Fruit fly (Drosophila melanogaster): ENCODE measurements around the gene CG12985.

DNA sequence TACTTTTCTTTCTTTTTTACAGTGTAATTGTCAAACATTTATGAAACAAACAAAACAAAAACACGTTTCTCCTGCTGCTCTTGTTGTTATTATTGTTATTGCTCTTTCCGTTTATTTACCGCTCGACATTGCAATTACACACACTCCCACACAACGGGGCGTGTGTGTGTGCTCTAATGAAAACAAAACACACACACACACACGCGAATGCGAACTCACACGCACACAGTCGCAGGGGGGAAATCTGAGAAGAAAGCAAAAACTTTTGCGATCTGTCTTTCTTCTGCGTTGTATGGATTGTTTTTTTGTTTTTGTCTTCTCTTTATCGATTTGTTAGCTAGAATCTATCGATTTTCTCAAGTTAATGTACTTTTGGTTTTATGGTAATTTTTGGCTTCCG is 5.5 kb upstream of the CG12985 start:
- TF ChIP-seq CG15710 (tag; optimal IDR thresholded peaks at IDR 0.05) (no peak), CG34367 (tag; optimal IDR thresholded peaks at IDR 0.05) (no peak), Pif1A (GFP tag; optimal IDR thresholded peaks at IDR 0.05) (no peak), CG10348 (GFP tag; IDR thresholded peaks at IDR 0.05) (no peak), CG32121 (GFP tag; IDR thresholded peaks at IDR 0.05) (no peak), CG14655 (GFP tag; optimal IDR thresholded peaks at IDR 0.05) (no peak), EcR (GFP tag; optimal IDR thresholded peaks at IDR 0.05) (no peak), CG12605 (GFP tag; IDR thresholded peaks at IDR 0.05) (no peak)

Data from whole organism, pupa.